Worm (Caenorhabditis elegans): ENCODE results near the gene C35C5.9.

- no peak for TF ChIP-seq bed-3 (GFP tag; optimal IDR thresholded peaks at IDR 0.05)
- no peak for TF ChIP-seq snpc-4 (tag; optimal IDR thresholded peaks at IDR 0.05)
Measured at ce11 chrX:11511231-11511630, 25.1 kb upstream of the C35C5.9 start, which contains the start of gene ccdc-149.

All from whole organism, mixed stage, embryonic.